In the genomic region with DNA sequence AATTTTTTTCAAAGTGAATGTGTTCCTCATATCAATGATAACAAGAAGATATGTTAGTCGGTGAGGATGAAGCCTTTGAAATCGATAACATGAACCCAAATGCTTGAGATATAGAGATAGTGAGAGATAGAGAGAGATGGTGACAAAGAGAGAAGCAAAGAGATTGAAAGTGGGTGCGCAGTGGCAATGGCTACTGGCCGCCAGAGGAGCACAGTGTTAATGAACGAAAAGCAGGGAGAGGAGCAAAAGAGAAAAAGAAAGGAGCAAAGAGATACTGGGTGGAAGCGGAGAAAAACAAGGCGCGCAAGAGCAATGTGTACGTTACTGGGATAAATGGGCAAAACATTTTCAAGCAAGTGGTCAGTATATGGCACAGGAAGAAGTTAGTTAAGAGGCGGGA, we compare ENCODE assay signal across 8 worm cellular contexts.
TF ChIP-seq lines count a peak whose summit lies in the region.

No protein-coding gene starts in this region.

TF ChIP-seq in whole organism, L1 larva, 84 proteins besides CTCF, POLR2A, EP300 and RAD21 (continues in another document):
- no peak for TF ChIP-seq ceh-8 (GFP tag; optimal IDR thresholded peaks at IDR 0.05; lab: Kevin White, UChicago)
- TF ChIP-seq snu-23 (GFP tag; optimal IDR thresholded peaks at IDR 0.05; lab: Kevin White, UChicago): peak; percentile 55
- no peak for TF ChIP-seq nhr-85 (tag; lab: Kevin White, UChicago)
- TF ChIP-seq nhr-76 (tag; optimal IDR thresholded peaks at IDR 0.05; lab: Kevin White, UChicago): no peak
- TF ChIP-seq lin-14 (GFP tag; optimal IDR thresholded peaks at IDR 0.05; lab: Kevin White, UChicago): peak; percentile 80
- peak; percentile 24 for TF ChIP-seq dsc-1 (tag; optimal IDR thresholded peaks at IDR 0.05; lab: Kevin White, UChicago)
- no peak for TF ChIP-seq lin-15B (tag; optimal IDR thresholded peaks at IDR 0.05; lab: Kevin White, UChicago)
- peak; percentile 52 for TF ChIP-seq fkh-8 (tag; optimal IDR thresholded peaks at IDR 0.05; lab: Kevin White, UChicago)
- TF ChIP-seq skn-1 (tag; optimal IDR thresholded peaks at IDR 0.05; lab: Kevin White, UChicago): no peak
- TF ChIP-seq ceh-82 (tag; optimal IDR thresholded peaks at IDR 0.05; lab: Kevin White, UChicago): peak in 2 of 3 experiments; percentile 14 to 63
- TF ChIP-seq ceh-63 (GFP tag; optimal IDR thresholded peaks at IDR 0.05; lab: Kevin White, UChicago): no peak

TF ChIP-seq in whole organism, L2 larva, 48 proteins besides CTCF, POLR2A, EP300 and RAD21 (continues in another document):
- TF ChIP-seq nhr-129 (tag; optimal IDR thresholded peaks at IDR 0.05; lab: Kevin White, UChicago): peak; percentile 68
- TF ChIP-seq nhr-23 (tag; optimal IDR thresholded peaks at IDR 0.05; lab: Kevin White, UChicago): no peak
- no peak for TF ChIP-seq aly-2 (tag; optimal IDR thresholded peaks at IDR 0.05; lab: Kevin White, UChicago)
- TF ChIP-seq ztf-4 (tag; optimal IDR thresholded peaks at IDR 0.05; lab: Kevin White, UChicago): peak; percentile 20
- no peak for TF ChIP-seq mdl-1 (tag; optimal IDR thresholded peaks at IDR 0.05; lab: Kevin White, UChicago)
- TF ChIP-seq sma-9 (GFP tag; optimal IDR thresholded peaks at IDR 0.05; lab: Kevin White, UChicago): peak; percentile 60
- TF ChIP-seq sma-9 (tag; optimal IDR thresholded peaks at IDR 0.05; lab: Kevin White, UChicago): no peak
- no peak for TF ChIP-seq egl-27 (tag; optimal IDR thresholded peaks at IDR 0.05; lab: Kevin White, UChicago)
- peak; percentile 69 for TF ChIP-seq C34F6.9 (tag; optimal IDR thresholded peaks at IDR 0.05; lab: Kevin White, UChicago)
- TF ChIP-seq ztf-1 (GFP tag; conservative IDR thresholded peaks at IDR 0.05; lab: Robert Waterston, UW): no peak
- peak; percentile 70 for TF ChIP-seq F13H6.1 (tag; optimal IDR thresholded peaks at IDR 0.05; lab: Kevin White, UChicago)

TF ChIP-seq in whole organism, L3 larva, 47 proteins besides CTCF, POLR2A, EP300 and RAD21 (continues in another document):
- TF ChIP-seq nhr-77 (tag; optimal IDR thresholded peaks at IDR 0.05; lab: Kevin White, UChicago) (no peak), egl-5 (tag; optimal IDR thresholded peaks at IDR 0.05; lab: Kevin White, UChicago) (peak; percentile 23), aly-2 (tag; optimal IDR thresholded peaks at IDR 0.05; lab: Kevin White, UChicago) (no peak), nhr-11 (tag; optimal IDR thresholded peaks at IDR 0.05; lab: Kevin White, UChicago) (no peak), nfya-1 (tag; optimal IDR thresholded peaks at IDR 0.05; lab: Kevin White, UChicago; ENCODE audit: insufficient read depth) (peak; percentile 83), lin-39 (tag; optimal IDR thresholded peaks at IDR 0.05; lab: Kevin White, UChicago) (peak; percentile 73), pha-4 (tag; optimal IDR thresholded peaks at IDR 0.05; lab: Kevin White, UChicago) (peak; percentile 7), tbx-2 (tag; optimal IDR thresholded peaks at IDR 0.05; lab: Kevin White, UChicago) (no peak), hmg-11 (tag; optimal IDR thresholded peaks at IDR 0.05; lab: Kevin White, UChicago) (peak; percentile 23), skn-1 (tag; optimal IDR thresholded peaks at IDR 0.05; lab: Kevin White, UChicago) (peak; percentile 56), ceh-28 (tag; optimal IDR thresholded peaks at IDR 0.05; lab: Kevin White, UChicago) (peak; percentile 50)

TF ChIP-seq in whole organism, L4 larva, 104 proteins besides CTCF, POLR2A, EP300 and RAD21 (continues in another document):
- TF ChIP-seq madf-5 (GFP tag; IDR thresholded peaks at IDR 0.05; lab: Robert Waterston, UW) (no peak), nhr-76 (tag; optimal IDR thresholded peaks at IDR 0.05; lab: Kevin White, UChicago) (no peak), F26F4.8 (GFP tag; conservative IDR thresholded peaks at IDR 0.05; lab: Robert Waterston, UW) (no peak), ceh-28 (tag; optimal IDR thresholded peaks at IDR 0.05; lab: Kevin White, UChicago) (peak; percentile 15), nhr-6 (tag; optimal IDR thresholded peaks at IDR 0.05; lab: Kevin White, UChicago) (no peak), mes-2 (tag; optimal IDR thresholded peaks at IDR 0.05; lab: Kevin White, UChicago; ENCODE audit: poor library complexity, severe bottlenecking) (no peak), lsy-2 (tag; optimal IDR thresholded peaks at IDR 0.05; lab: Kevin White, UChicago) (peak in 1 of 2 experiments; percentile 24), ztf-7 (tag; optimal IDR thresholded peaks at IDR 0.05; lab: Kevin White, UChicago) (no peak), nhr-111 (GFP tag; optimal IDR thresholded peaks at IDR 0.05; lab: Kevin White, UChicago) (no peak), F37D6.2 (tag; optimal IDR thresholded peaks at IDR 0.05; lab: Kevin White, UChicago) (no peak), nhr-10 (tag; optimal IDR thresholded peaks at IDR 0.05; lab: Kevin White, UChicago) (no peak), tag-97 (GFP tag; IDR thresholded peaks at IDR 0.05; lab: Robert Waterston, UW) (no peak)

TF ChIP-seq in whole organism, late embryonic, 69 proteins besides CTCF, POLR2A, EP300 and RAD21 (continues in another document):
- no peak for TF ChIP-seq ceh-48 (tag; optimal IDR thresholded peaks at IDR 0.05; lab: Kevin White, UChicago)
- peak; percentile 30 for TF ChIP-seq ceh-14 (tag; optimal IDR thresholded peaks at IDR 0.05; lab: Kevin White, UChicago)
- no peak for TF ChIP-seq pax-1 (tag; optimal IDR thresholded peaks at IDR 0.05; lab: Kevin White, UChicago)
- TF ChIP-seq unc-3 (GFP tag; conservative IDR thresholded peaks at IDR 0.05; lab: Robert Waterston, UW): no peak
- no peak for TF ChIP-seq unc-3 (tag; optimal IDR thresholded peaks at IDR 0.05; lab: Kevin White, UChicago)
- TF ChIP-seq hlh-8 (tag; optimal IDR thresholded peaks at IDR 0.05; lab: Kevin White, UChicago): no peak
- TF ChIP-seq eyg-1 (tag; optimal IDR thresholded peaks at IDR 0.05; lab: Kevin White, UChicago): no peak
- no peak for TF ChIP-seq pqm-1 (tag; optimal IDR thresholded peaks at IDR 0.05; lab: Kevin White, UChicago)
- TF ChIP-seq hlh-30 (tag; optimal IDR thresholded peaks at IDR 0.05; lab: Kevin White, UChicago; ENCODE audit: insufficient read depth): no peak
- no peak for TF ChIP-seq ama-1 (optimal IDR thresholded peaks at IDR 0.05; lab: Kevin White, UChicago)
- TF ChIP-seq ceh-22 (tag; optimal IDR thresholded peaks at IDR 0.05; lab: Kevin White, UChicago): no peak
- no peak for TF ChIP-seq C08G9.2 (tag; optimal IDR thresholded peaks at IDR 0.05; lab: Kevin White, UChicago)

TF ChIP-seq in whole organism, midembryonic, 9 proteins besides CTCF, POLR2A, EP300 and RAD21:
- TF ChIP-seq cog-1 (tag; optimal IDR thresholded peaks at IDR 0.05; lab: Kevin White, UChicago): peak; percentile 5
- TF ChIP-seq klf-2 (GFP tag; conservative IDR thresholded peaks at IDR 0.05; lab: Robert Waterston, UW): no peak

TF ChIP-seq in whole organism, mixed stage, embryonic, 35 proteins besides CTCF, POLR2A, EP300 and RAD21:
- TF ChIP-seq ztf-11 (tag; optimal IDR thresholded peaks at IDR 0.05; lab: Kevin White, UChicago) (no peak), mep-1 (tag; optimal IDR thresholded peaks at IDR 0.05; lab: Kevin White, UChicago) (peak; percentile 22), unc-39 (tag; optimal IDR thresholded peaks at IDR 0.05; lab: Kevin White, UChicago) (no peak), bed-3 (GFP tag; optimal IDR thresholded peaks at IDR 0.05; lab: Kevin White, UChicago) (no peak), ham-2 (GFP tag; optimal IDR thresholded peaks at IDR 0.05; lab: Kevin White, UChicago) (no peak), nhr-237 (tag; optimal IDR thresholded peaks at IDR 0.05; lab: Kevin White, UChicago) (no peak), nhr-76 (tag; optimal IDR thresholded peaks at IDR 0.05; lab: Kevin White, UChicago) (no peak), unc-120 (tag; optimal IDR thresholded peaks at IDR 0.05; lab: Kevin White, UChicago; ENCODE audit: poor library complexity, severe bottlenecking) (peak; percentile 43), hlh-1 (tag; optimal IDR thresholded peaks at IDR 0.05; lab: Kevin White, UChicago) (no peak), blmp-1 (tag; optimal IDR thresholded peaks at IDR 0.05; lab: Kevin White, UChicago) (no peak), lsy-2 (tag; optimal IDR thresholded peaks at IDR 0.05; lab: Kevin White, UChicago) (no peak), drap-1 (GFP tag; optimal IDR thresholded peaks at IDR 0.05; lab: Kevin White, UChicago) (no peak), lin-32 (GFP tag; optimal IDR thresholded peaks at IDR 0.05; lab: Kevin White, UChicago) (no peak), ces-1 (GFP tag; optimal IDR thresholded peaks at IDR 0.05; lab: Kevin White, UChicago) (peak; percentile 40), cnd-1 (tag; optimal IDR thresholded peaks at IDR 0.05; lab: Kevin White, UChicago) (no peak)
TF ChIP-seq in whole organism, mixed stage, embryonic: peak in this region for 3.

TF ChIP-seq in whole organism, young adult, 124 proteins besides CTCF, POLR2A, EP300 and RAD21:
- TF ChIP-seq lin-35 (GFP tag; optimal IDR thresholded peaks at IDR 0.05; lab: Kevin White, UChicago) (peak in 1 of 3 experiments; percentile 52), chd-7 (tag; optimal IDR thresholded peaks at IDR 0.05; lab: Kevin White, UChicago) (peak; percentile 5), zfh-2 (GFP tag; conservative IDR thresholded peaks at IDR 0.05; lab: Robert Waterston, UW) (peak; percentile 47; the same call in 1 of the 2 replicates), tbx-9 (tag; optimal IDR thresholded peaks at IDR 0.05; lab: Kevin White, UChicago; ENCODE audit: borderline replicate concordance) (no peak), K12H6.12 (tag; optimal IDR thresholded peaks at IDR 0.05; lab: Kevin White, UChicago) (peak; percentile 40)
